Worm (Caenorhabditis elegans) whole organism, early embryonic: ENCODE results near the gene ser-2.
A peak's percentile ranks its signal among the peaks of the same experiment; 100 is the strongest.

Experiments
- B0310.2 ChIP-seq: sonication (generic microtip); optimal IDR thresholded peaks from 2 replicates; lab custom pipeline; 2016; ENCODE audit warnings: mild to moderate bottlenecking, missing genetic modification characterization, missing compliant biosample characterization
- F13C5.2 ChIP-seq: sonication (generic microtip); optimal IDR thresholded peaks from 2 replicates; lab custom pipeline; 2017; ENCODE audit warnings: mild to moderate bottlenecking, missing genetic modification characterization, inconsistent platforms, missing compliant biosample characterization
- aly-1 ChIP-seq: sonication (generic microtip); optimal IDR thresholded peaks from 2 replicates; lab custom pipeline; 2016; ENCODE audit warnings: missing genetic modification characterization, missing compliant biosample characterization
- ama-1 ChIP-seq: fragments of 150-350 bp; optimal IDR thresholded peaks from 2 replicates; lab custom pipeline; 2014
- ceh-13 ChIP-seq: fragments of 200-800 bp; sonication (Bioruptor generic); optimal IDR thresholded peaks from 2 replicates; lab custom pipeline; 2018; ENCODE audit warnings: mild to moderate bottlenecking, missing genetic modification characterization, missing compliant biosample characterization
- ceh-36 ChIP-seq: sonication (generic microtip); optimal IDR thresholded peaks from 2 replicates; lab custom pipeline; 2016; ENCODE audit warnings: missing genetic modification characterization, inconsistent platforms, missing compliant biosample characterization
- ets-7 ChIP-seq: sonication (generic microtip); optimal IDR thresholded peaks from 2 replicates; lab custom pipeline; 2016; ENCODE audit warnings: missing genotype, missing genetic modification characterization, missing compliant biosample characterization
- flt-1 ChIP-seq: fragments of 200-800 bp; sonication (Bioruptor generic); IDR thresholded peaks from 2 replicates; pipeline ENCODE4 v1.3.6; 2022; ENCODE audit warnings: missing genetic modification characterization, missing compliant biosample characterization
- hmbx-1 ChIP-seq: sonication (generic microtip); optimal IDR thresholded peaks from 2 replicates; lab custom pipeline; 2016; ENCODE audit warnings: mild to moderate bottlenecking, missing genetic modification characterization, missing compliant biosample characterization
- hmg-4 ChIP-seq: fragments of 200-800 bp; sonication (Bioruptor generic); optimal IDR thresholded peaks from 2 replicates; lab custom pipeline; 2018; ENCODE audit warnings: mild to moderate bottlenecking, missing genetic modification characterization, missing compliant biosample characterization
- hnd-1 ChIP-seq: sonication (generic microtip); optimal IDR thresholded peaks from 2 replicates; lab custom pipeline; 2016; ENCODE audit warnings: missing genetic modification characterization, missing compliant biosample characterization
- pes-1 ChIP-seq: fragments of 200-800 bp; sonication (Bioruptor generic); IDR thresholded peaks from 2 replicates; pipeline ENCODE4 v1.3.6; 2022; ENCODE audit warnings: missing genetic modification reagents, missing genetic modification characterization, missing compliant biosample characterization
- scrt-1 ChIP-seq: fragments of 200-800 bp; sonication (Bioruptor generic); IDR thresholded peaks from 2 replicates; pipeline ENCODE4 v1.3.6; 2022; ENCODE audit warnings: missing genetic modification characterization, missing compliant biosample characterization
- sea-1 ChIP-seq: fragments of 200-800 bp; sonication (Bioruptor generic); conservative IDR thresholded peaks from 2 replicates; pipeline ENCODE4 v1.3.6; 2022; ENCODE audit warnings: missing genetic modification characterization, missing compliant biosample characterization
- tbx-11 ChIP-seq: fragments of 200-800 bp; sonication (Bioruptor generic); IDR thresholded peaks from 2 replicates; pipeline ENCODE4 v1.3.6; 2022; ENCODE audit warnings: missing genetic modification characterization, missing compliant biosample characterization
- tbx-37 ChIP-seq: fragments of 200-800 bp; sonication (Bioruptor generic); conservative IDR thresholded peaks from 2 replicates; pipeline ENCODE4 v1.3.6; 2022; ENCODE audit warnings: missing genetic modification reagents, missing genetic modification characterization, missing compliant biosample characterization
- tra-4 ChIP-seq: sonication (generic microtip); optimal IDR thresholded peaks from 2 replicates; lab custom pipeline; 2017; ENCODE audit warnings: missing genetic modification characterization, missing compliant biosample characterization

ser-2 gene

ce11 chrX:15302863-15303262 lies at the start of gene ser-2:
ser-2 (minus strand) TSS chrX:15302963.
- TF ChIP-seq aly-1: no peak
- TF ChIP-seq ceh-36: no peak
- no peak for TF ChIP-seq scrt-1 (GFP tag; lab: Robert Waterston, UW)
- TF ChIP-seq ets-7 (tag; lab: Kevin White, UChicago): no peak
- TF ChIP-seq F13C5.2 (tag; lab: Kevin White, UChicago): no peak
- TF ChIP-seq sea-1: no peak
- TF ChIP-seq hmg-4 (GFP tag; lab: Kevin White, UChicago): no peak
- no peak for TF ChIP-seq ceh-13
- no peak for TF ChIP-seq tbx-37 (GFP tag; lab: Robert Waterston, UW)
- TF ChIP-seq B0310.2 (tag; lab: Kevin White, UChicago): no peak
- no peak for TF ChIP-seq pes-1 (GFP tag; lab: Robert Waterston, UW)
- TF ChIP-seq hmbx-1: no peak

- TF ChIP-seq F13C5.2 (tag; lab: Kevin White, UChicago) (no peak), hmg-4 (GFP tag; lab: Kevin White, UChicago) (peak; percentile 79), pes-1 (GFP tag; lab: Robert Waterston, UW) (no peak), tra-4 (tag; lab: Kevin White, UChicago) (no peak), tbx-11 (GFP tag; lab: Robert Waterston, UW) (no peak), hnd-1 (no peak), flt-1 (GFP tag; lab: Robert Waterston, UW) (peak; percentile 18; the same call in 1 of the 2 replicates), aly-1 (no peak)
Measured at ce11 chrX:15347680-15348079, 44.9 kb upstream of the ser-2 start.

DNA sequence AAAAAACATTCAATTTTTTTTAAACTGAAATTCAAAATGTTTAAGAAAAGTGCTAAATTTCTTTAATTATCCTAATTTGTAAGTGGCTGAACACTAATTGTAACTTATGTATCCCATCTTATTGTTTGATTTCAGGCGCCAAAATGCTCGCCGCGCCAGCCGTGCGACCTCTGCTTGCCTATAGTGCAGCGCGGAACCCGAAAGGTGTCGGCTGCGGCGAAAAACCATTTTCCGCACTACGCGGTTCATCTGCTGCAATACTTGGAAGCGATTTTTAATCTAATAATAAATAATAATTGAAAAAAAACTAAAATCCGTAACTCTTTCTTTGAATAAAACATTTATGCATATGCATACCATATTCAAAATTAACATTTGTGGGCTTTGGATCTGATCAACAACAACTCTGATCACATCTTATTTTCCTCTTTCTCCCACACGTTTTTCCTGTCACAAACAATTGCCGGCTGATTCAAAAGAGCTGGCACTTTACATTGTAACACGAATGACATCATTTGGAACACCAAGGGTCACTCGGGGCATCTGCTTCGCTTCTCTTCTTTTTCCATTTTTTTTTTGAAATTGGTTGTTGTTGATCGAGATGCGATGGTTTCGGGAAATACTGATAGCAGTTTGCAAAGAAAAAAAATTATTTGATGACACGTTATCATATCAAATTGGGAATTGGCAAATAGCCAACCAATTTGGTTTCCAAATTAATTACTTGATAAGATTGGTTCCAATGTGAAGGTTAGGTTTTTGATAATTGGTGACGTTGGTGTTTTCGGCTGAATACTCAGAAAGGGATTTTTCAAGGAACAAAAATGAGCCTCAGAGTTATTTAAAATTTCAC lies 42.8 kb upstream of the ser-2 start:
- TF ChIP-seq ama-1 (lab: Kevin White, UChicago) (no peak), F13C5.2 (tag; lab: Kevin White, UChicago) (no peak), tbx-37 (GFP tag; lab: Robert Waterston, UW) (no peak), hmbx-1 (no peak), tra-4 (tag; lab: Kevin White, UChicago) (no peak)

ce11 chrX:15343971-15344370 lies 41.2 kb upstream of the ser-2 start:
- TF ChIP-seq ets-7 (tag; lab: Kevin White, UChicago) (no peak), tbx-11 (GFP tag; lab: Robert Waterston, UW) (no peak), hmg-4 (GFP tag; lab: Kevin White, UChicago) (no peak)

- TF ChIP-seq ama-1 (lab: Kevin White, UChicago): no peak
- no peak for TF ChIP-seq B0310.2 (tag; lab: Kevin White, UChicago)
- no peak for TF ChIP-seq sea-1
- no peak for TF ChIP-seq scrt-1 (GFP tag; lab: Robert Waterston, UW)
- no peak for TF ChIP-seq F13C5.2 (tag; lab: Kevin White, UChicago)
- no peak for TF ChIP-seq tbx-37 (GFP tag; lab: Robert Waterston, UW)
- TF ChIP-seq aly-1: no peak
- no peak for TF ChIP-seq hmg-4 (GFP tag; lab: Kevin White, UChicago)
- no peak for TF ChIP-seq tbx-11 (GFP tag; lab: Robert Waterston, UW)
- no peak for TF ChIP-seq tra-4 (tag; lab: Kevin White, UChicago)
- TF ChIP-seq pes-1 (GFP tag; lab: Robert Waterston, UW): no peak
- no peak for TF ChIP-seq flt-1 (GFP tag; lab: Robert Waterston, UW)
- no peak for TF ChIP-seq ceh-13
- TF ChIP-seq hnd-1: no peak
- no peak for TF ChIP-seq ets-7 (tag; lab: Kevin White, UChicago)
- no peak for TF ChIP-seq hmbx-1
Measured at ce11 chrX:15342744-15343259, 40.0 kb upstream of the ser-2 start.

- TF ChIP-seq ceh-13 (no peak), flt-1 (GFP tag; lab: Robert Waterston, UW) (no peak), tbx-37 (GFP tag; lab: Robert Waterston, UW) (no peak), aly-1 (no peak), hmg-4 (GFP tag; lab: Kevin White, UChicago) (no peak)
Measured at ce11 chrX:15342092-15342491, 39.3 kb upstream of the ser-2 start.

ce11 chrX:15340743-15341142 lies 38.0 kb upstream of the ser-2 start:
- TF ChIP-seq pes-1 (GFP tag; lab: Robert Waterston, UW): no peak
- TF ChIP-seq B0310.2 (tag; lab: Kevin White, UChicago): no peak
- TF ChIP-seq hmbx-1: no peak
- TF ChIP-seq hmg-4 (GFP tag; lab: Kevin White, UChicago): peak; percentile 21
- TF ChIP-seq scrt-1 (GFP tag; lab: Robert Waterston, UW): no peak
- TF ChIP-seq ets-7 (tag; lab: Kevin White, UChicago): no peak
- TF ChIP-seq tbx-11 (GFP tag; lab: Robert Waterston, UW): no peak
- TF ChIP-seq flt-1 (GFP tag; lab: Robert Waterston, UW): no peak
- no peak for TF ChIP-seq tbx-37 (GFP tag; lab: Robert Waterston, UW)
